Worm (Caenorhabditis elegans): ENCODE measurements around the gene hrpu-2.

DNA sequence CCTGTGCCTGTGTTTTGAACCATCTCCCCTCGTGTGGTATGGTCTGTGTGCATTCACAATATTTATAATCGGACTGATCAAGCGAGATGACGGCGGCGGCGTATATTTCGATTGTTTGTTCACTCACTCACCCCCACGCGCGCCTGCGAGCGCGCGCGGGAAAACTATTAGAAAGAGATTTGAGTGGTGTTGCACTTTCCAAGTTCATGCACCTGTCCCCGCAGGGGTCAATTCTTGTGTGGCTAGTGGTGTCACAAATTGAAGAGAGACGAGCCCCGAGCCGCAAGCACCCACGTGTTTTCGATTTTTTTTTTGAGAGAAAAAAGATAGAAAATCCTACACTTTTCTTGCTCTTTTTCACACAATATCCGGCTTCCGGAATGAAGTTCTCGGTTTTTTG lies 39.6 kb downstream of the hrpu-2 start:
- TF ChIP-seq unc-62 (GFP tag; optimal IDR thresholded peaks at IDR 0.05) = no peak
- no peak for TF ChIP-seq K11D2.4 (GFP tag; IDR thresholded peaks at IDR 0.05)
- no peak for TF ChIP-seq lin-35 (GFP tag; optimal IDR thresholded peaks at IDR 0.05)
- no peak for TF ChIP-seq dpl-1 (GFP tag; optimal IDR thresholded peaks at IDR 0.05)
- TF ChIP-seq ceh-100 (GFP tag; IDR thresholded peaks at IDR 0.05) = no peak
- TF ChIP-seq attf-3 (GFP tag; conservative IDR thresholded peaks at IDR 0.05) = no peak

All from whole organism, young adult.